Worm (Caenorhabditis elegans) whole organism, L2 larva: ENCODE measurements around the gene gsto-3.

ENCODE experiments used
- alr-1 ChIP-seq: fragments of 150-350 bp; optimal IDR thresholded peaks from 2 replicates; lab custom pipeline; 2014; ENCODE audit warnings: missing biosample characterization, missing genetic modification characterization
- ama-1 ChIP-seq: fragments of 150-350 bp; optimal IDR thresholded peaks from 2 replicates; lab custom pipeline; 2018; ENCODE audit warnings: inconsistent platforms
- nhr-11 ChIP-seq: fragments of 150-350 bp; optimal IDR thresholded peaks from 2 replicates; lab custom pipeline; 2014; ENCODE audit warnings: missing biosample characterization, missing genetic modification characterization
- nhr-25 ChIP-seq: fragments of 150-350 bp; sonication (generic microtip); optimal IDR thresholded peaks from 3 replicates; lab custom pipeline; 2014; ENCODE audit warnings: missing biosample characterization, missing genetic modification characterization
- skn-1 ChIP-seq: sonication (generic microtip); optimal IDR thresholded peaks from 2 replicates; lab custom pipeline; 2017; ENCODE audit warnings: missing biosample characterization, missing genetic modification characterization
- snpc-4 ChIP-seq: fragments of 150-350 bp; optimal IDR thresholded peaks from 2 replicates; lab custom pipeline; 2014; ENCODE audit warnings: missing biosample characterization, missing genetic modification characterization
- ztf-11 ChIP-seq: sonication (generic microtip); optimal IDR thresholded peaks from 2 replicates; lab custom pipeline; 2017; ENCODE audit warnings: missing biosample characterization, missing genetic modification characterization

DNA sequence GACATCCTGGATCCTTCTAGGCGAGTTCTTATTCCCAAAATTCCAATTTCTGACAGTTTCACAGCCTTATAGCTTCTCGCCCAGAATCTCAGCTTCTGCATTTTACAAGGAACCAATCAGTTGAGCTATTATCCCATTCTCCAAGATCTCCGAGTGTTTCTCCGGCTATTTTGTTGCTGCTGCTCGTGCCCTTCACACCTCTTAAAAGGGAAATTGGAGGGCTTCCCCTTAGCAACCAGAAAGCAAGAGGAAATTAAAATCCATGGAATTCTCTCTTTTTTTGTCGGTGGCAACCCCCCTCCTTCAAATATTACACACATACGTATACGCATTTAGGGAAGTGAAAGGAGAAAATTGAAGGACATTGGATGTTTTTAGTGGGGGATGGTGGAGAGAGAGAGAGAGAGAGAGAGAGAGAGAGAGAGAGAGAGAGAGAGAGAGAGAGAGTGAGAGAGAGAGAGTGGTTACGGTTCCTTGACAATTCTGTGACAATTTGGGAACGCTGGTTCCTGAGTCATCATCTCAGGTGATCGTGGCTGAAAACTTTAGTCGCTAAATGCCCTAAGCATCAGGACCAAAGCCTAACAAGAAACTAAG lies 29.1 kb downstream of the gsto-3 start:
- TF ChIP-seq alr-1 (tag; lab: Kevin White, UChicago) (no peak), nhr-11 (no peak), snpc-4 (tag; lab: Kevin White, UChicago) (no peak), nhr-25 (tag; lab: Kevin White, UChicago) (peak; percentile 86), skn-1 (tag; lab: Kevin White, UChicago) (no peak), ama-1 (lab: Kevin White, UChicago) (peak; percentile 40), ztf-11 (tag; lab: Kevin White, UChicago) (no peak)
